Worm (Caenorhabditis elegans): ENCODE data around the gene T10H4.13.

The T10H4.13 gene

ce11 chrV:15281279-15281949 is 14.1 kb upstream of the T10H4.13 start, which contains the start of the genes srw-19 and srx-51:
Gene srw-19 (minus strand): TSS chrV:15281379.
Gene srx-51 (plus strand): TSS chrV:15281899.
- TF ChIP-seq nhr-11 (tag; optimal IDR thresholded peaks at IDR 0.05) = no peak
- no peak for TF ChIP-seq grh-1 (GFP tag; IDR thresholded peaks at IDR 0.05)
- no peak for TF ChIP-seq ztf-4 (tag; optimal IDR thresholded peaks at IDR 0.05)
- no peak for TF ChIP-seq egl-27 (tag; optimal IDR thresholded peaks at IDR 0.05)
- TF ChIP-seq fkh-4 (tag; optimal IDR thresholded peaks at IDR 0.05; ENCODE audit: borderline replicate concordance) = no peak
- TF ChIP-seq dpl-1 (GFP tag; optimal IDR thresholded peaks at IDR 0.05) = no peak
- no peak for TF ChIP-seq elt-3 (tag; optimal IDR thresholded peaks at IDR 0.05)
- no peak for TF ChIP-seq Y116A8C.19 (tag; optimal IDR thresholded peaks at IDR 0.05; ENCODE audit: borderline replicate concordance)
- TF ChIP-seq jun-1 (tag; optimal IDR thresholded peaks at IDR 0.05) = no peak
- no peak for TF ChIP-seq ceh-90 (tag; optimal IDR thresholded peaks at IDR 0.05)
- no peak for TF ChIP-seq ces-1 (GFP tag; optimal IDR thresholded peaks at IDR 0.05)
- TF ChIP-seq unc-98 (GFP tag; IDR thresholded peaks at IDR 0.05) = no peak
- TF ChIP-seq C04F5.9 (tag; optimal IDR thresholded peaks at IDR 0.05) = no peak
- no peak for TF ChIP-seq isw-1 (GFP tag; IDR thresholded peaks at IDR 0.05)
- no peak for TF ChIP-seq tlp-1 (tag; optimal IDR thresholded peaks at IDR 0.05)
- TF ChIP-seq nhr-237 (tag; optimal IDR thresholded peaks at IDR 0.05) = no peak

DNA sequence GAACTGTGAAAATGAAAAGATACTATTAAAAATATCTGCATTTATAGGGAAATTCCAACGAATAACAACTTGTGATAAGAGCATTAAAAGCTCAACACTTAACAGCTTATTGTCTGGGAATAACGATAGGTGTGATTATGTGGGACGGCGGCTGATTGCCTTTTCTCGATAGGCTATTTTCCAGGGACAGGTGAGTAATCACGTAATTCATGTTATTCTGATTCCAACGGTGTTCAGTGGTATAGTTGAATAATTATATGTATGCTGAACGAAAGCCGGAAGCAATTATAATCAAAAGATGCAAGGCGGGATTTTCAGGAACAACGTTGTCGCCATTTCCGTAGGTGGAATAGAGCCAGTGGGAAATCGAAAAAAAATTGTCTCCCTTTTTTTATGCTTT is 9.6 kb upstream of the T10H4.13 start, which contains the start of gene srw-17:
srw-17 (minus strand) TSS at position 101 of the 400 bp plus-strand sequence.
- TF ChIP-seq elt-3 (tag; optimal IDR thresholded peaks at IDR 0.05) (no peak), sox-4 (tag; optimal IDR thresholded peaks at IDR 0.05) (no peak), mab-9 (GFP tag; IDR thresholded peaks at IDR 0.05) (no peak), ceh-63 (GFP tag; optimal IDR thresholded peaks at IDR 0.05) (no peak), zip-4 (GFP tag; optimal IDR thresholded peaks at IDR 0.05) (no peak), ztf-11 (tag; optimal IDR thresholded peaks at IDR 0.05) (no peak), C16A3.4 (tag; optimal IDR thresholded peaks at IDR 0.05) (no peak), rnt-1 (tag; optimal IDR thresholded peaks at IDR 0.05) (no peak), snu-23 (GFP tag; optimal IDR thresholded peaks at IDR 0.05) (no peak)

ce11 chrV:15274757-15275156 is 7.5 kb upstream of the T10H4.13 start, which contains the start of gene srw-16:
Gene srw-16 (minus strand): TSS chrV:15274857.
- TF ChIP-seq nhr-90 (tag; optimal IDR thresholded peaks at IDR 0.05; ENCODE audit: poor library complexity) (no peak), C34B4.2 (tag; optimal IDR thresholded peaks at IDR 0.05) (no peak), tlp-1 (tag; optimal IDR thresholded peaks at IDR 0.05) (no peak), aha-1 (tag; optimal IDR thresholded peaks at IDR 0.05) (no peak), blmp-1 (tag; optimal IDR thresholded peaks at IDR 0.05) (no peak), nhr-237 (tag; optimal IDR thresholded peaks at IDR 0.05) (no peak)

- TF ChIP-seq nhr-19 (GFP tag; conservative IDR thresholded peaks at IDR 0.05) (no peak), ama-1 (optimal IDR thresholded peaks at IDR 0.05) (no peak), nhr-12 (tag; optimal IDR thresholded peaks at IDR 0.05) (no peak), grh-1 (GFP tag; IDR thresholded peaks at IDR 0.05) (no peak), irx-1 (tag; optimal IDR thresholded peaks at IDR 0.05) (no peak), lin-35 (GFP tag; optimal IDR thresholded peaks at IDR 0.05) (no peak), ceh-90 (tag; optimal IDR thresholded peaks at IDR 0.05) (no peak)
Observed at ce11 chrV:15272263-15272662, 5.0 kb upstream of the T10H4.13 start, which contains the start of gene T10H4.4. Gene T10H4.4 (minus strand): TSS chrV:15272363.

DNA sequence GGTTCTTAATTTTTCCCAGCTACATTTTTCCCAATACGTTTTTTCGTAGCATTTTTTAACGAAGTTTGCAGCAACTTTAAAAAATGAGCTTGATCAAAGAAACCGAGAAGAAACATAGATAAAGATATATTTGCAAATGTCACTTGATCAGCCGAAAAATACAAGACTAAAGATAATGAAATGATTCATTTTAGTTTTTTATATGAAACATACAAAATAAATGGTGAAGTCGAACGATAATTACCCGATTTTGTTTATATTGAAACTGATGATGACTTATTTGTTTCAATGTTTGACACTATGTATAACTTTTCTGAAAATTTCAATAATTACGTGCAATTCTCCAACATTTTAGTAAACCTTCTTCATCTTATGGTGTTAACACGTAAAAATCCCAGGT is 997 bp upstream of the T10H4.13 start, which contains the start of gene srw-22:
srw-22 (plus strand) TSS at position 301 of the 400 bp plus-strand sequence.
- TF ChIP-seq Y116A8C.19 (tag; optimal IDR thresholded peaks at IDR 0.05; ENCODE audit: borderline replicate concordance) (no peak), ceh-90 (tag; optimal IDR thresholded peaks at IDR 0.05) (no peak), nhr-12 (tag; optimal IDR thresholded peaks at IDR 0.05) (no peak), grh-1 (GFP tag; IDR thresholded peaks at IDR 0.05) (no peak), ceh-8 (GFP tag; optimal IDR thresholded peaks at IDR 0.05) (no peak), alr-1 (tag; optimal IDR thresholded peaks at IDR 0.05; ENCODE audit: borderline replicate concordance) (no peak), lin-39 (tag; optimal IDR thresholded peaks at IDR 0.05) (no peak), lsy-2 (tag; optimal IDR thresholded peaks at IDR 0.05) (no peak), pax-3 (tag; optimal IDR thresholded peaks at IDR 0.05) (no peak)
